Worm (Caenorhabditis elegans): ENCODE measurements around the gene angl-1.

DNA sequence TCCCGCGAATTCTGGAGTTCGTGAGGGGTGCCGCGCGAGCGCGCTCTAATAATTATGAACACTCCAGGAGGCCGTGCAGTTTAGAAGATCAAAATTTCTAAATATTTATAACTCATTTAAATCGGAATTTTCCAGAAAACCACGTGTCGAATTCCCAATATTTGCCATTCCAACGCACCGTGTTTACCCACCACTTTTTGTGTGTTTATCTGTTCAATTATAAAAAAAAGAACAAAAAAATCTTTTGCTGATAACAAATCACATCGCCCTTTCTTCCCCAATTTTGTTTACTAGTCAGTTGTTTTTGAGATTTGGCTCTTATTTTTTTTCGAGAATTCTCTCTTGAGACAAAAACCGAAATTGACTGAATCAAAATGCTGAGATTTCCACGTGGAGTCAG is 3.3 kb downstream of the angl-1 start:
- TF ChIP-seq W03F9.2 (tag; optimal IDR thresholded peaks at IDR 0.05), result no peak
- no peak for TF ChIP-seq him-1 (tag; optimal IDR thresholded peaks at IDR 0.05)
- TF ChIP-seq dao-5 (tag; optimal IDR thresholded peaks at IDR 0.05), result no peak
